Fruit fly (Drosophila melanogaster) whole organism, embryonic: ENCODE results near the gene Non3.

Experiments used
- Ada2b ChIP-seq: fragments of 200-800 bp; sonication (Bioruptor generic); IDR thresholded peaks from 2 replicates; pipeline ENCODE4 v1.3.6; 2022; ENCODE audit warnings: missing biosample characterization, missing genetic modification characterization
- BtbVII ChIP-seq: fragments of 200-800 bp; sonication (Bioruptor generic); optimal IDR thresholded peaks from 3 replicates; lab custom pipeline; 2017; ENCODE audit warnings: missing biosample characterization, mild to moderate bottlenecking, missing genetic modification characterization
- CG10274 ChIP-seq: fragments of 200-800 bp; sonication (Bioruptor generic); optimal IDR thresholded peaks from 3 replicates; lab custom pipeline; 2017; ENCODE audit warnings: missing biosample characterization, mild to moderate bottlenecking, missing genetic modification characterization
- CG10565 ChIP-seq: fragments of 200-800 bp; sonication (Bioruptor generic); optimal IDR thresholded peaks from 3 replicates; lab custom pipeline; 2016; ENCODE audit warnings: missing biosample characterization, mild to moderate bottlenecking, missing genetic modification characterization
- CG12104 ChIP-seq: fragments of 200-800 bp; sonication (Bioruptor generic); optimal IDR thresholded peaks from 3 replicates; lab custom pipeline; 2016; ENCODE audit warnings: missing biosample characterization, missing genetic modification characterization
- CG12391 ChIP-seq: fragments of 200-800 bp; sonication (Bioruptor generic); optimal IDR thresholded peaks from 3 replicates; lab custom pipeline; 2018; ENCODE audit warnings: missing biosample characterization, mild to moderate bottlenecking, missing genetic modification characterization, moderate library complexity
- CG12942 ChIP-seq: fragments of 200-800 bp; sonication (Bioruptor generic); optimal IDR thresholded peaks from 3 replicates; lab custom pipeline; 2016; ENCODE audit warnings: missing biosample characterization, missing genetic modification characterization
- CG3065 ChIP-seq: fragments of 200-800 bp; sonication (Bioruptor generic); optimal IDR thresholded peaks from 2 replicates; lab custom pipeline; 2016; ENCODE audit warnings: missing biosample characterization, missing genetic modification characterization
- CG32532 ChIP-seq: fragments of 200-800 bp; sonication (Bioruptor generic); IDR thresholded peaks from 2 replicates; pipeline ENCODE4 v1.3.6; 2022; ENCODE audit warnings: missing biosample characterization, missing genetic modification characterization
- Deaf1 ChIP-seq: fragments of 200-800 bp; optimal IDR thresholded peaks from 3 replicates; lab custom pipeline; 2019; ENCODE audit warnings: missing biosample characterization, mild to moderate bottlenecking, missing genetic modification characterization, moderate library complexity
- Neu2 ChIP-seq: fragments of 200-800 bp; sonication (Bioruptor generic); optimal IDR thresholded peaks from 3 replicates; lab custom pipeline; 2016; ENCODE audit warnings: missing biosample characterization, missing genetic modification characterization, borderline replicate concordance
- Nf-YB ChIP-seq: fragments of 200-800 bp; sonication (Bioruptor generic); optimal IDR thresholded peaks from 3 replicates; lab custom pipeline; 2019; ENCODE audit warnings: missing biosample characterization, mild to moderate bottlenecking, missing genetic modification characterization, moderate library complexity
- Rx ChIP-seq: fragments of 200-800 bp; sonication (Bioruptor generic); IDR thresholded peaks from 2 replicates; pipeline ENCODE4 v1.3.6; 2022; ENCODE audit warnings: missing biosample characterization, missing genetic modification characterization
- ara ChIP-seq: fragments of 200-800 bp; sonication (Bioruptor generic); IDR thresholded peaks from 2 replicates; pipeline ENCODE4 v1.3.6; 2022; ENCODE audit warnings: missing biosample characterization, missing genetic modification characterization
- ewg ChIP-seq: fragments of 200-800 bp; sonication (Bioruptor generic); optimal IDR thresholded peaks from 3 replicates; lab custom pipeline; 2017; ENCODE audit warnings: mild to moderate bottlenecking, missing biosample characterization, missing genetic modification reagents, missing genetic modification characterization
- eyg ChIP-seq: fragments of 200-800 bp; sonication (Bioruptor generic); optimal IDR thresholded peaks from 3 replicates; lab custom pipeline; 2016; ENCODE audit warnings: missing biosample characterization, missing genetic modification characterization
- ftz-f1 ChIP-seq: fragments of 200-800 bp; sonication (Bioruptor generic); optimal IDR thresholded peaks from 2 replicates; lab custom pipeline; 2016; ENCODE audit warnings: missing biosample characterization, missing genetic modification characterization
- pb ChIP-seq: fragments of 200-800 bp; sonication (Bioruptor generic); optimal IDR thresholded peaks from 3 replicates; lab custom pipeline; 2016; ENCODE audit warnings: missing biosample characterization, missing genetic modification characterization
- usp ChIP-seq: fragments of >200 bp; optimal IDR thresholded peaks from 2 replicates; lab custom pipeline; 2017; ENCODE audit warnings: missing biosample characterization, missing genetic modification characterization
- vnd ChIP-seq: fragments of 200-800 bp; sonication (Bioruptor generic); IDR thresholded peaks from 3 replicates; pipeline ENCODE4 v1.3.6; 2022; ENCODE audit warnings: missing biosample characterization, missing genetic modification characterization; ENCODE audit not compliant: partially characterized antibody

Gene Non3

DNA sequence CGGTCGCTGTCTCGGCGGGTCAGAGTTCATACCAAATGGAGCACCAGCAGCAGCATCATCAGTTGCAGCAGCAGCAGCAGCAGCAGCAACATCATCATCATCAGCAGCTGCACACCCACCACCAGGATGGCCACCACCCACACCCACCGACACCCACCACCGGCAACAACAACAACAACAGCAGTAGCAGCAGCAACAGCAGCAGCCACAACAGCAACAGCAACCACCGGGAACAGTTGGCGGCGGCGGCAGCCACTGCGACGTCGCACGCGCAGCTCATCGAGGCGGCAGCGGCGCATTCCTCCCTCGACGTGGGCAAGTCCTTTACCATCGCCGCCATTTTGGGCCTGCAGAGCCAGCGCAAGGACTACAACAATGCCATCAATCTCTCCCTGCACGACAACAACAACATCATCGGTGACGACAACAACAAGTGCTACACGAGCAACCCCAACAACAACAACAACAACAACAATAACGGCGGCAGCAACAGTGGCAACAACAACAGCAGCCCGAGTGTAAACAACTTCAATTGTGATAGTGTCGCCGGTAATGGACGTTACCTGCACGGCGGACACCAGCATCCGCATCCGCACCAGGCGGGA lies 46.3 kb downstream of the Non3 start (continued):
- TF ChIP-seq CG32532 (GFP tag; lab: Robert Waterston, UW) = no peak
- no peak for TF ChIP-seq pb (GFP tag; lab: Kevin White, UChicago)
- no peak for TF ChIP-seq usp (GFP tag; lab: Kevin White, UChicago)
- no peak for TF ChIP-seq CG10565
- TF ChIP-seq ftz-f1 (GFP tag; lab: Kevin White, UChicago) = no peak
- no peak for TF ChIP-seq eyg (GFP tag; lab: Kevin White, UChicago)
- TF ChIP-seq ewg (GFP tag; lab: Kevin White, UChicago) = peak; percentile 96
- TF ChIP-seq CG12104 (GFP tag; lab: Kevin White, UChicago) = no peak
- TF ChIP-seq Rx (GFP tag; lab: Robert Waterston, UW) = no peak
- TF ChIP-seq CG10274 (GFP tag; lab: Kevin White, UChicago) = no peak
- no peak for TF ChIP-seq CG12942 (GFP tag; lab: Kevin White, UChicago)
- no peak for TF ChIP-seq Neu2 (GFP tag; lab: Kevin White, UChicago)
- TF ChIP-seq Deaf1 (tag; lab: Kevin White, UChicago) = peak; percentile 42
- no peak for TF ChIP-seq CG12391
- no peak for TF ChIP-seq ara (GFP tag; lab: Robert Waterston, UW)
- TF ChIP-seq vnd (GFP tag; lab: Robert Waterston, UW) = no peak
- TF ChIP-seq CG3065 (GFP tag; lab: Kevin White, UChicago) = no peak
- TF ChIP-seq BtbVII = no peak
- TF ChIP-seq Ada2b (GFP tag; lab: Robert Waterston, UW) = no peak
- TF ChIP-seq Nf-YB (GFP tag; lab: Kevin White, UChicago) = peak; percentile 73
